Fruit fly (Drosophila melanogaster) S2 (cell line): ENCODE data around the gene CG45307.

Source experiments
- CG8478 ChIP-seq: fragments of >200 bp; optimal IDR thresholded peaks from 2 replicates; lab custom pipeline; 2018
- CTCF ChIP-seq, 2 experiments: fragments of >200 bp; optimal IDR thresholded peaks; 2 replicates each; lab custom pipeline; 2018

The CG45307 gene

dm6 chr2L:8739984-8740756, 11.8 kb downstream of the CG45307 start, which contains the start of gene raw:
Gene raw (minus strand): TSS chr2L:8740660.
- TF ChIP-seq CTCF (optimal IDR thresholded peaks at IDR 0.05; lab: Kevin White, UChicago) (no peak), CG8478 (lab: Kevin White, UChicago) (no peak)

- TF ChIP-seq CG8478 (lab: Kevin White, UChicago) (no peak), CTCF (optimal IDR thresholded peaks at IDR 0.05; lab: Kevin White, UChicago) (no peak)
Observed at dm6 chr2L:8738253-8738665, 13.7 kb downstream of the CG45307 start.

- TF ChIP-seq CG8478 (lab: Kevin White, UChicago) (no peak), CTCF (optimal IDR thresholded peaks at IDR 0.05; lab: Kevin White, UChicago) (no peak)
Observed at dm6 chr2L:8736383-8736782, 15.5 kb downstream of the CG45307 start.

DNA sequence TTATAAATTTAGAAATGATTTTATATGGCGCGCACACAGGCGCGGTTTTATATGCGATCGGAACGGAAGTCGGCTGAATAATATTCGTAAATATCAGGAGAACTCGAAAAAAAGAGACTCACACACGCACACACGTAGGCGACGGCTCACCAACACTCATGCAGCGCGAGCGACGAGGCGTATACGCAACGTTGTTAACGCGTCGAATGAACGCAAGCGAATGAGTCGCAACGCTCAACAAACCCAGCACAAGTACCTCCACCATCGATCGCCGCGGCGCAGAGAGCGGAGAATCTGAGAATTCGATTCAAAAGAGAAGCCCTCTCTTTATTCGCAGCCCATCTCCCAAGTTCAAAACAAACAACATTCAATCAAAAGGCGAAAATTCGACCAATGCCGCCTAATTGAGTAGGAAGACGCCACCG, 16.3 kb downstream of the CG45307 start:
- no peak for TF ChIP-seq CTCF (optimal IDR thresholded peaks at IDR 0.05; lab: Kevin White, UChicago)
- TF ChIP-seq CG8478 (lab: Kevin White, UChicago) = no peak

- TF ChIP-seq CTCF (optimal IDR thresholded peaks at IDR 0.05; lab: Kevin White, UChicago) (no peak), CG8478 (lab: Kevin White, UChicago) (no peak)
Observed at dm6 chr2L:8734998-8735397, 16.9 kb downstream of the CG45307 start.

- TF ChIP-seq CG8478 (lab: Kevin White, UChicago) (no peak), CTCF (optimal IDR thresholded peaks at IDR 0.05; lab: Kevin White, UChicago) (no peak)
Observed at dm6 chr2L:8734304-8734703, 17.6 kb downstream of the CG45307 start.

- TF ChIP-seq CTCF (optimal IDR thresholded peaks at IDR 0.05; lab: Kevin White, UChicago) (no peak), CG8478 (lab: Kevin White, UChicago) (no peak)
Observed at dm6 chr2L:8732702-8733101, 19.2 kb downstream of the CG45307 start.

DNA sequence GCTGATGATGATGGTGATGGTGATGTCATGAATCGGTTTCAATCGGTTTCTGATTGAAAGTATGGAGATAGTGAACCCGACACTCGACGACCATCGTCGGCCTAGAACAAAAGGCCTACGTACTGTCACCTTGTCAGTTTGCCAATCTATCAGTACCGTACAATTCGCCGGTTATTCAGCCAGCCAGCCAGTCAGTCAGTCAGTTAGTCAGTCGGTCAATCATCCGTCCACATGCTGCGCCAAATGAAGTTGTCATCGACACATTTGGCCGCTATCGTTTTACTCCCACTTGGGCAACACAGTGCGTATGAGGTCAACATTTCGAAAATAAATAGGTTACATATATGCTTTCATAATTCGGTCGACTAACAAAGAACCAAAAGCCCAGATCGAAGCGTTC, 30.9 kb downstream of the CG45307 start:
- TF ChIP-seq CTCF (optimal IDR thresholded peaks at IDR 0.05; lab: Kevin White, UChicago) = no peak
- TF ChIP-seq CG8478 (lab: Kevin White, UChicago) = no peak

- TF ChIP-seq CG8478 (lab: Kevin White, UChicago) = no peak
- no peak for TF ChIP-seq CTCF (optimal IDR thresholded peaks at IDR 0.05; lab: Kevin White, UChicago)
Observed at dm6 chr2L:8719757-8720156, 32.2 kb downstream of the CG45307 start.

DNA sequence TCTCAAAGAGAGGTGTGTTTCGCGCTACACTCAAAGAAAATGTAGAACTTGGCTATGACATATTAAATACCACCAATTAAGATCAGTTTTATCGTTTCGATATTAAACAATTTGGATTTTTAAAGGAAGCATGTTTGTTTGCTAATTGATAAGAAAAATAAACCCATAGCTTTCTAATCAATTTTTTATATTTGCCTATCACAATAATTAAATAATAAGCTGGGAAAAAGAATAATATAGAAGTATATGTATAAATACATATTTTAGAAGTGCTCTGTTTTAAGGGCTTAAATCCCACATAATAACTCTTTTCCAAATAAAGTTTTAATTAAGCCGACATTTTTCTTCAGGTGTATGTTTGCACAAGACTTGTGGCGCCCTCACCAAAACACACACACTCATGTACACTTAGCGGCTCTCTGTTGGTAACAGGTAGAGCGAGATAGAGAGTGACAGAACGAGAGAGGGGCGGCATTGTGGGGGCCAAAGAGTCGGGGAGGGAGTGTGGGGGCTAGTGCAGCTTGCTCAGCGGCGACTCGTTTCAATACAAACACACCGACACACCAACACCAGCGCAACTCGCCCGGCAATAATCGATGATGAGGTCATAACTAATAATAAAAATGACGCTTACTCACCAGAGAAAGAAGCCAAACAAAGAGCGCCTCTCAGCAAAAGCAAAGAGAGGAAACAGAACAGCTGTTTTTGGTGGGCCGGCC, 34.1 kb downstream of the CG45307 start:
- TF ChIP-seq CG8478 (lab: Kevin White, UChicago) (no peak), CTCF (optimal IDR thresholded peaks at IDR 0.05; lab: Kevin White, UChicago) (no peak)

- TF ChIP-seq CG8478 (lab: Kevin White, UChicago) = no peak
- no peak for TF ChIP-seq CTCF (optimal IDR thresholded peaks at IDR 0.05; lab: Kevin White, UChicago)
Observed at dm6 chr2L:8716383-8716782, 35.5 kb downstream of the CG45307 start.

DNA sequence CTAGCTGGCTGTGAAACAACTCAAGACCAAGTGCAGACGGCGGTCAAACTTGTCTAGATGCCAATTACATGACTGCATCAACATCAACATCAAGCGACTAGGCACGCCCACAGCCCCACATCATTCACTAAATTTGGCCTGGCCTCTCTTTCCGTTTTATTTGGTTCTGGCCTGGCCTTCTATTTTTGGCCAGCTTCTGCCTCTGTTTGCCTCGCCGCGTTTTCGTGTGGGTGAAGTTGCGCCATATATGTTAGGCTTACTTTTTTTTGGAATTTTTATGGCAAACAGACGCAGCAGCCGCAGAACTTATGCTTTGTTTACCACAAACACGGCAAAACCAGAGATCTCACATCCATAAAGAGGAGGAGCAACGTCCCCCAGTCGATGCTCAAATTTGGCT, 36.5 kb downstream of the CG45307 start:
- TF ChIP-seq CG8478 (lab: Kevin White, UChicago) (no peak), CTCF (optimal IDR thresholded peaks at IDR 0.05; lab: Kevin White, UChicago) (no peak)

dm6 chr2L:8714513-8714912, 37.4 kb downstream of the CG45307 start:
- TF ChIP-seq CG8478 (lab: Kevin White, UChicago) (no peak), CTCF (optimal IDR thresholded peaks at IDR 0.05; lab: Kevin White, UChicago) (no peak)

DNA sequence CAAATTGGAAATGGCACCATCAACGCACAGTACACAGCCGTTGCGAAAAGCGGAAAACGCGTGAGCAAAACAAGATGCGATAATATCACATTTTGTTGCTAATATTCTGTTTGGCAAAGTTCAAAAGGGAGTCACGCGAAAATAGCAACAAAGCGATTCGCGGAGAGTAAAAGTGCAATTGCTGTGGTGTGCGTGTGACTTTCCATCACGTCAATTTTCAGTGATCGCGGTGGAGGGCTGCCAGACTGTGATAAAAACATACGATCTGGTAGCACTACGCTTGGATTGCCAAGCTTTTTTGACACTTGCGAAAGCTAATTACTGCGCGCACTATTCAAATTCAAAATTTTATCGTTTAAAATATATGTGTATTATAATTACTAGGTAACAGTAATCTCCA, 42.5 kb downstream of the CG45307 start, which contains the start of gene Hnf4:
Gene Hnf4, minus strand, starts transcription at position 199 of the 400 bp plus-strand sequence.
- TF ChIP-seq CG8478 (lab: Kevin White, UChicago) (no peak), CTCF (optimal IDR thresholded peaks at IDR 0.05; lab: Kevin White, UChicago) (no peak)

dm6 chr2L:8709078-8709399, 42.9 kb downstream of the CG45307 start:
- TF ChIP-seq CTCF (optimal IDR thresholded peaks at IDR 0.05; lab: Kevin White, UChicago) (no peak), CG8478 (lab: Kevin White, UChicago) (no peak)
